Worm (Caenorhabditis elegans) whole organism, L1 larva: ENCODE results near the gene C17H11.2.

Experiments used
- nhr-76 ChIP-seq: sonication (generic microtip); optimal IDR thresholded peaks from 2 replicates; lab custom pipeline; 2017; ENCODE audit warnings: missing biosample characterization, missing genetic modification characterization
- nhr-77 ChIP-seq: fragments of 150-350 bp; optimal IDR thresholded peaks from 2 replicates; lab custom pipeline; 2014; ENCODE audit warnings: missing biosample characterization, missing genetic modification characterization
- pqm-1 ChIP-seq: sonication (generic microtip); optimal IDR thresholded peaks from 3 replicates; lab custom pipeline; 2017; ENCODE audit warnings: missing biosample characterization, missing genetic modification characterization
- skn-1 ChIP-seq: fragments of 150-350 bp; optimal IDR thresholded peaks from 2 replicates; lab custom pipeline; 2014; ENCODE audit warnings: missing biosample characterization, missing genetic modification characterization
- zag-1 ChIP-seq: fragments of 150-350 bp; optimal IDR thresholded peaks from 2 replicates; lab custom pipeline; 2014; ENCODE audit warnings: missing biosample characterization, missing genetic modification characterization

DNA sequence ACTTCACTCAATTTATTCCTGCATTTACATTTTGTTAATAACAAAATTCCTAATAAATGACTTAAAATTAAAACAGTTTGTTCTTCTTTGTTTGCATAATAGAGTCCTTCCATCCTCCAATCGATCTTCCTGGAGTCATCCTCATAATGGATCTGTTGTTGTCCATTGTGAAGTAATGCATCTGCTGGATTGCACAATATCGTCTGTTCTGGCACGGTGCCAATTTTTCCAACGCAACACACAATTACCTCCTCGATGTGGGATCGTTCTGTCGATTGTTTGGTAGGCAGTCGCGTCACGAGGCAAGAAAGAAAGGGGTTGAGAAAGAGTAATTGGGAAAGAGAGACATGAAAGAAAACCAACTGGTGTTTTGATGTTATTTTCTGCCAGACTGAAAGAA lies 9.7 kb upstream of the C17H11.2 start:
- TF ChIP-seq nhr-77 (no peak), pqm-1 (tag; lab: Kevin White, UChicago) (no peak), skn-1 (peak; percentile 34), nhr-76 (no peak), zag-1 (tag; lab: Kevin White, UChicago) (no peak)
